Fruit fly (Drosophila melanogaster) whole organism, larva: ENCODE measurements around the gene CG7342.

Experiments used
- noc ChIP-seq: fragments of 200-800 bp; sonication (Bioruptor generic); optimal IDR thresholded peaks from 3 replicates; lab custom pipeline; 2019; ENCODE audit warnings: missing biosample characterization, mild to moderate bottlenecking, missing genetic modification characterization, moderate library complexity

The CG7342 gene

DNA sequence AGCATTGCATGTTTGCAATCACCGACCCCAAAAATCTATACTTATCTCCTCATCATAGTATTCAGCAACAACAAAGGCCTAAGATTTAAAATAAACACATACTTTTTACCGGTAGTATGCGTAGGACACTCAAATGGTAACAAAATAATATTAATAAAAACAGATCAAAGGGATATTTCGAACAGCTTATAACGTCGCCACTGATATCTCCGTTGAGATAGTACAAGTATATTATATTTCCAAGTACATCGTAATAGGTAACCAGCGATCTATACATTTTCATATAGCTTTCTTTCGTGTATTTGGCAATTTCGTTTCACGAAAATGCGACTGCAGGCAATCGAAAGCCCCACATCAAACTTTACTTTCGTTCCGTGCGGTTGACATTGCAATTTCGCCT lies at the start of gene CG7342:
TSS of gene CG7342 (plus strand) at position 380 of the 400 bp plus-strand sequence.
- no peak for TF ChIP-seq noc (tag; lab: Kevin White, UChicago)

DNA sequence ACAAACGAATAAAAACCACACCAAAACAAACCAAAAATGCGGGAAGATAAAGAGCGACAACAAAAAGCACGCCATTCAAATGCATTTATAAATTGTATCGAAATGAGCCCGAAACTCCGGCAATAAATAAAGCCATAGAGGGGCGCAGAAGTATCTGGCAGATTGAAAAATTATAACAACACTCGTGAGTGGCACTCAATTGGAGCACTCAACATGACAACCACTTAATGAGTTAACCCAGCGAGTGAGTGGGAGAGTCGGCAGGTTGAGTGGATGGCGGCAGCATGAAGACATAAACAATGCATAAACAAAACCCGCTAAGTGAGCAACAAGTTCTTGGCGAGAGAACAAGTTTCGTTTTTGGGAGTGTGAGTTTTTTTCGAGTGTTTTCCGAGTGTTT lies 34.4 kb upstream of the CG7342 start:
- TF ChIP-seq noc (tag; lab: Kevin White, UChicago), result no peak

DNA sequence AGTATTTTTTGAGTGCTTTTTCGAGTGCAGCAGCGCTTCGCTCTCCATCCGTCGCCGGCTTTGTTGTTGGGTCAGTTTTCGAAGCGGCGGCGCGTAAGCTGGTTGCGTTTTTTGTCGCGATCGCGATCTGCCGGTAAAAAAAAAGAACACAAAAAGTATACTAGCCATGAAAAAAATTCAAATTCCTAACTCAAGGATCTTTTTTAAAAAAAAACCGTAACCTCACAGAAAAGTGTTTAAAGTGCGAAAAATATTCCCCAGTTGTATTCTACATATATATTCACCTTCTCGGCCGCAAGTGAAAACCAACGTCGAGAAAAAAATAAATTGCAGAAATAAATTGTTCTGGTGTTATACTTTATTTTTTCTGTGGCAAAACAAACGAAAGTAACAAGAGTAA lies 34.0 kb upstream of the CG7342 start:
- no peak for TF ChIP-seq noc (tag; lab: Kevin White, UChicago)

DNA sequence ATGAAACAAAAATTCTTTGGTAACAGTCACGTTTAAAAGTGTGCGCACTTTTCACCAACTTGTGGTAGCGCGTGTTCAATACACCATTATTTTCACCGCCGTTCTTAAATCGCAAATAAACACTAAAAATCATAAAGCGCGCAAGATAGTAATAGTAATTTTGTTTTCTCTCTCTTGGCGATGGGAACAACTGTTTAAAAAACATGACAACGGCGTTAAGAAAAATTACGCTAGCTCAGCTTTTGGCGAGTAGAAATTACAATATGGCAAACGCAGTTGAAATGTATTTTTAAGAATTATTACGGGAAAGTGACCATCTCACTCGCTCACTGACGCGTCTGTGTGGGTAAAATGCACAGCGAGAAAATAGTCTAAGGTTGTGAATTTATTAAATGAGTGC lies 33.5 kb upstream of the CG7342 start:
- TF ChIP-seq noc (tag; lab: Kevin White, UChicago), result no peak

DNA sequence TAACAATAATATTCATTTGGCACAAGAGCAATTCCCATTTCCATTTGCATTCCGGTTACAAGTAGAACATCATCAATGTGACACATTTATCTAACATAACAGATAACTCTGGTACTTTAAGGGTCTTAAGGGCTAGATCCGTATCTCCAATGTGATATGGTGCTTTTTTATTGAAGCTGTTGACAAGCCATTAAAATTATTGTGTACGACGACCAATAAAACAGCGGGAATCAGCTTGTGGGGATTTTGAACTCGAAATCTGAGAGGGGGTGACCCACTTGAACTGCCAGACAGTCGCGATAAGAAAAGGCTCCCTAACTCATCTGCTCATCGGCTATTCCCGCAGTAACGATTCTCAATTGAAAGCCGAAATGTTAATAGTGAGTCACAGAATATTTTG lies 32.0 kb upstream of the CG7342 start:
- TF ChIP-seq noc (tag; lab: Kevin White, UChicago), result no peak

DNA sequence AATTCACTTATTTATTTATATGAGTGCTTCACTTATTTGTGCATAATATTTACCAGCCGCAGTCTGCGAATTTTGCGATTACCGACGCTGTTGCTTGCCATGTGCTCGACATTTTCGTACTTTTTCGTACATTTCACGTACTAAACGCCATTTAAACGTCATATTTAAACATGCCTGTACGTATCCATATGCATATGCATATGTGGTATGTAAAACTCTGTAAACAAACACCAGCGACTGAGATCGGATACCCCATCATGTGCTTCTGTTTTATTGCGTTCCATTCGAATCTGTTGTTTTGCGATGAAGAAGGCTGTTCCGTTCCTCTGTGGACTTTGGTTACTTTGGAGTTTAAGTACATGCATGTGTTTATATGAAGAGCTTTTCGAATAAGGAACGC lies 31.2 kb upstream of the CG7342 start:
- TF ChIP-seq noc (tag; lab: Kevin White, UChicago), result no peak

DNA sequence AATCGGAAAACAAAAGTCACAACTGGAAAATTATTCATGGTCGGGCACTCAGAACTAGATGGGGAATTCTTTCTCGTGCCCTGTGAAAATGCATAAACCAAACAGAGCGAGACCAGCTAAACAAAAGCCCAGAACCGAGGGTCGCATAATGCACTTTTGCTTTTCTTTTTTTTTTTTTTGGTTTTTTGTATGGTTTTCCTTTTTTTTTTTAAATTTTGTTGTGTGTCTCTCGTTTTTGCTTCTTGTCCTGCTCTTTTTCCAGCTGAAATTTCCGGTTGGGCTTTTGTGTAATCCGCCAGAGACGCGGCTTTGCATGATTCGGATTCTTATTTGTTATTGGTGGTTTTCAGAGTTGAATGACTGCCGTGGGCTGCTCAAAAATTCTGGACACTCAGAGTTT lies 21.3 kb upstream of the CG7342 start:
- TF ChIP-seq noc (tag; lab: Kevin White, UChicago), result no peak

DNA sequence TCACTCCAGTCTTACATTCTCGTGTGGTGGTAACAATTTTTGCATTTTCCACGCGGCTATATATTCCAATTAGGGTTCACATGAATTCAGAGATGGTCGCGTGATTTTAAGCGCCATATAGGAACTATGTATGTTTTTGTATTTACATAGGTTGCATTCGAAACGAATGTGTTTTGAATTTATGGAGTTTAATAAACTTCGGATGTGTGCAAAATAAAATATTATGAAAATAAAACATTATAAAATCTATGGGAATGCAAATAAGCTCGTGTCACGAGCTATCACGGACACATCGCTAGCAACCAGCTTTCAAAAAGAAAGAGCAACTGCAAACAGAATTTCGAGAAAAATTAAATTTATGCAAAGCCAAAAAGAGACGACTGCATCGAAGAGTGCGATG lies 19.9 kb upstream of the CG7342 start:
- TF ChIP-seq noc (tag; lab: Kevin White, UChicago), result no peak

DNA sequence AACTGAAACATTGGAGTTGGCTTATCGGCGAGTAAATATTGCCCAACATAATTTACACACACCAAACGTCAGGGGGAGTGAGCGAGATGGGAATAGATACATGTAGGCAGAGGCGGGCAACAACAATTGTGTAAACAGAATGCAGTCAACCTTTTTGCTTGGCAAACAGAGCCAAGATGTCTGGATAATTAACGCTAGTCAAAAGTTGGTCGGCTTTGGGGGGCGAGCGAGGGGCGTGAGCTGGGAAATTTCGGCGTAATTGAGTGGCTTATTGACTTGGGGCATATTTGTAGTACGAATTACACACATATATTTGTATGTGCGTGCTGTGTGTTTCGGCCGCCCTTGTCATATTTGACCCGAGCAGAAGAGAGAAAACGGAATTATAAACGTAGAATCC lies 18.4 kb upstream of the CG7342 start:
- TF ChIP-seq noc (tag; lab: Kevin White, UChicago), result no peak

DNA sequence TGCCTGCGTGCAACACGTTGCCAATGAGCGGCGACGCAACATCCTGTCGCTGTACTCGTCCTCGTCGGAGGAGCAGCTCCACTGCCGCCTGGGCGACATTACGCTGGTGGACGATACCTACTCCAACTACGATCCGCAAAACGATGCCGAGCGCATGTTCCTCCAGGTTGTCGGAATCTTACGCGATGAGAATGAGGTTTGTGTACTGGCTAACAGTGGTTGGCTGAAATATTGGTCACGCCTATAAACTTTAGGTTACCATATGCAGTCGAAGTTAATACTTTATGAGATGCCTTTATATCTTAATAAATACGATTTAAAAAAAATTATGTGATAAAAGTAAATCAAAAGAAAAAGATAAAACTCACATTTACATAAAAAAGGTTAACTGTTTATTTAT lies 16.9 kb upstream of the CG7342 start:
- TF ChIP-seq noc (tag; lab: Kevin White, UChicago), result no peak

DNA sequence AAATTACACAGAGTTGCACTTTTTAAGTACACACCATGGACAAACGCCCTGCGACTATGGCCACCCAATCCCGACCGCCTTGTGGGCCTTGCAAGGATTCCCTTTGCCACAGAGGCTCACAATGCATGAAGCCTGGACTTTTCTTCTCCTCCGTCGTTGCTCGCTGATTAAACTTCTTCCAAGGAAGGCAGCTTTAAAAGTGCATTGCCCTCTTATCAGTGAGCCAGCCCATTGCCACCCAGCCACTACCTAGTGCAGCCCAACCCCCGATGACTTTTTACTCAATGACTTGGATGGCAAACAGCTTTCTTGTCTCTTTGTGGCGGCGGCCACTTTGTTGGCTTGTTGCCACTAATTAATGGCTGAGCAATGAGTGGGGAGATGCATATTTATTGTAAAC lies 15.5 kb upstream of the CG7342 start:
- no peak for TF ChIP-seq noc (tag; lab: Kevin White, UChicago)

DNA sequence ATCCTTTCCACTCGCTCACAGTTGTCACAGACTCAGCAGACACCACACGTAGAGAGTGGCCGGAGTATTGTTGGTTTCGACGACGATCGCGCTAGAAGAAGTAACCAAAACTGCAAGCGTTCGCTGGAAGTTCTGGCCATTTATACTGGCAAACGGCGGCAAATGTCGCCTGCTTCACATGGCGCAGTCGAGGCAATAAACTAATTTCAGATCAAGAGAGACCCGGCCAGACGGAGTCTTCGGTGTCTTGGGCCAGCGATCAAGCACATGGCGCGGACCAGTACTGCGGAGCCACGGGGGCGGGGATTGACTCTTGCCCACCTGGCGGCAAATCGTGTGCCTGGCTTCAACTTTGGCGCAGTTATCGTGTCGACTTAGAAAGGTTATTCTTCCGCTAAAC lies 4.3 kb upstream of the CG7342 start, which contains the start of gene Cpr92A:
TSS of gene Cpr92A (minus strand) at position 101 of the 400 bp plus-strand sequence.
- TF ChIP-seq noc (tag; lab: Kevin White, UChicago), result no peak

DNA sequence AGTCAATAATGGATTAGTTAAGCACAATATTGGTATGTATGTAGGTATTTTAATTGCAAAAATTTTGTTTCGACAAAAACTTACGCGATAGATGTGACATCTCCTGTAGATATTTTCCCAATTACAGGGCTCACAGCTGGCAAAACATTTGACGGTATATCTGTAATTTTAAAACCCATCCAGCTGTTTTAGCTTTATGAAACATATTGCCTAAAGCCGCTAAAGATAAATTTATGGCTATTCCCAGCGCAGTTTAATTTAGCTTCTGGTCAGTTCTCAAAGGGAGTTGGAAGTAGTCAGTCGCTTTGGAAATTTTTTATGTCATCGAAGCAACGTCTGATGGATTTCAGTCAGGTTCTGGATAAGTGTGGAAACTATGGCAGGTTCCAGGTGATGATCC lies 2.8 kb upstream of the CG7342 start, which contains the start of gene CG7333:
TSS of gene CG7333 (plus strand) at position 301 of the 400 bp plus-strand sequence.
- no peak for TF ChIP-seq noc (tag; lab: Kevin White, UChicago)

DNA sequence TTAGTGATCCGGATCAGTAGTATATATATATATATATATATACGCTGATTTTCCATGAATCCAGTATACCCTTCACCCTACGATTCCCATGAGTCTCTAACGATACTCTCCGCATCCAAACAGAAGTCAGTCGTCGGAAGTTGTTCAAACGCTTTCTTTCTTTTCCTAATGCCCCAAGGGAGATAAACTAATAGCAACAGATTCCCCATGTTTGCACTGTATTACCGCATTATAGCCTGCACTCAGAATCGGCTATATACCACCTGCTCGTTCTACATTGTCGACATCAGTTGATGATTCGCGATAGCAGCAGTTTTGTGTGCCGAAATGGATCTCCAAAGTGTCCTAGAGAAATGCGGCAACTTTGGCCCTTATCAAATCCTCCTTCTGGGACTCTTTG lies 3.8 kb downstream of the CG7342 start, which contains the start of gene CG17751:
TSS of gene CG17751 (plus strand) at position 301 of the 400 bp plus-strand sequence.
- TF ChIP-seq noc (tag; lab: Kevin White, UChicago), result no peak

DNA sequence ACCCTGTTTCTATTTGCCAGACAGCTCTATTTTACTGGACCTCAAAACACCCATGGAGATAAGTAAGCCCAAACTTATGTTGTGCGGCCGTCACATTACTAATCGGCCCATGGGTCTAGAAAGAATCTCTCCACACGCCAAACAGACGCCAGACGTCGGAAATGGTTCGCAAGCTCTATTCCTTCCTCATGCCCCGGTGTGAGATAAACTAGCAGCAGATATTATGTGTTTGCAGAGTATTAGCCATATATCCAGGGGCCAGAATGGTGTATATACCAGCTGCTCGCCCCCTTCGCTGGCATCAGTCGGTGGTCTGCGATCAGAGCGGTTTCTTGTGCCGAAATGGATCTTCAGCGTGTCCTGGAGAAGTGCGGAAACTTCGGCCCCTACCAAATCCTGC lies 6.8 kb downstream of the CG7342 start, which contains the start of gene CG17752:
TSS of gene CG17752 (plus strand) at position 301 of the 400 bp plus-strand sequence.
- TF ChIP-seq noc (tag; lab: Kevin White, UChicago), result no peak

DNA sequence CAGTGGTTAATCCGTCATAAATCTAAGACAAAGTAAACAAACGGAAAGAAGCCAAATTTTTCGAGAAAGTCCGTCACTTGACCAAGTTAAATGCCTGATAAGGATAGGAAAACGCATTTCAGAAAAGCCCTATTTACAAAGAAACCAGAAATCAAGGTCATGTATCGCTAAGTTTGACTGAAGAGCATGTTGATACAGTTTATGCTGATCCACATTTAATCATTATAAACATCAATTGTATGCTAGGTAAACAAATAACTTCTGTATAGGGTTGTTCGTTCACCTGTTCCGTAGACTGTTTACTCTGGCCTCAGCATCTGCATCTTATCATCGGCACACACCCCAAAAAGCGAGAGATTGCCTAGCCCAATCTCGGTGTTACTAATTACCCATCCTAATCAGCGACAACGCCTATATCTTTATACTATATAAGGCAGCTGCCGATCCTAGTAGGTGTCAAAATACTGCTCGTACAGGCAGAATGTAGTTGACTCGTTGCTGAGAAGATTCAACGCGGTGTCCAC lies 9.8 kb downstream of the CG7342 start, which contains the start of gene CG16727:
TSS of gene CG16727 (plus strand) at position 474 of the 524 bp plus-strand sequence.
- peak; percentile 73 for TF ChIP-seq noc (tag; lab: Kevin White, UChicago)

DNA sequence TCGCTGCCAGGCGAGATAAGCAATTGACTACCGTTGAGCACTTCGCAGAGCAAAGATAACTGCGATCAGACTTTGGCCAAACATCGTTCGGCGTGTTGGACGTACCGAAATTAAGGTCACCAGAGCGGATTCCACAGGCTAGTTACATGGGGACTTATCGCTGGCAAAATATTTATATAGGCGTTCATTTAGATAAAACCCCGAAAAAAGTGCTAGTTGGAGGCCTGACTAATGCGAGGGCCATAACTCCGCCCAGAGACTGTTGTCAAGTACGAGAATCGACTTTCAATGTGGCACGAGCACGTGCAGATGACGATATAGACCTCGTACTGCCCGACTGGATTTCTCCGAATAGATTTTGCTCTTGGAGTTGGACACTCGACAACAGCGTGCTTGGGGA lies 16.7 kb downstream of the CG7342 start:
- no peak for TF ChIP-seq noc (tag; lab: Kevin White, UChicago)
